Worm (Caenorhabditis elegans): ENCODE measurements around the gene R05H11.1.

R05H11.1 gene

DNA sequence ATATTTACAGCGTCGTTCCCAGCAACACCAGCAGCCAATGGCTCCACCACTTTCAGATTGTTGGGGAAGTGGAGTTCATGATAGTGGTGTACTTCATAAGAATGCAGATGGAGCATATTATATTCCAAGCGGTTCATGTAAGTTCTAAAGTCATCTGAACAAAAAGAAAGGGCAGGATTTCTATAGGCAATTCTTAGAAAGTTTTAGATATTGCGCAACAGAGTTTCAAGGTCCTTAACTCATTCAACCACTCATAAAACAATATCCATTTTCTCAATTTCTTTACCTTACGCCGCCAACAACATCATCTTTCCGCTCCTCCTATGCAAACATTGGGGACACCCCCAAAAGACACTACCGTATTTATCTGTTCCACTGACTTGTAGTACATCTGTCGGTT lies 35.9 kb downstream of the R05H11.1 start:
- TF ChIP-seq ceh-40 (GFP tag; IDR thresholded peaks at IDR 0.05) (no peak), F49E8.2 (tag; optimal IDR thresholded peaks at IDR 0.05; ENCODE audit: insufficient read depth) (no peak), hmg-1.2 (GFP tag; IDR thresholded peaks at IDR 0.05) (no peak), Y67H2A.10 (GFP tag; conservative IDR thresholded peaks at IDR 0.05) (no peak), ama-1 (optimal IDR thresholded peaks at IDR 0.05) (no peak), ama-1 (GFP tag; optimal IDR thresholded peaks at IDR 0.05) (no peak), snpc-3.4 (tag; optimal IDR thresholded peaks at IDR 0.05) (no peak), sea-2 (GFP tag; IDR thresholded peaks at IDR 0.05) (no peak), F10E7.11 (tag; optimal IDR thresholded peaks at IDR 0.05) (no peak), F33H1.4 (GFP tag; IDR thresholded peaks at IDR 0.05) (no peak), xnd-1 (tag; optimal IDR thresholded peaks at IDR 0.05) (no peak)

DNA sequence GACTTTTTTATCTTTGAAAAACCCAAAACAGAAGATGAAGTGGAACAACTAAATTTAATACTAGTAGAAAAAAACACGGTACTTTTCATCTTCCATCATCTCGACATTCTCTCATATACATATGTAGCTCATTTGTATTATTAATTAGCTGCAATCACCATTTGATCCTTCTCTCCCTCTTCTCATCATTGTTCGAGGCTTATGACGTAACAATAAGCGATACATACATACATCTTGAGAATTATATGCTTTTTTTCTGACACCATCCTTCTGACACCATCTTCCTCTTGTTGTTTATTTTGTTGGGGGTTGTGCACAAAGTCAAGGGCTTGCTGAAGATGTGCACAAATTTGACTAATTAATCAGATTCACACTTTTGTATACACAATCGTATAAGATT lies 41.9 kb downstream of the R05H11.1 start:
- no peak for TF ChIP-seq tlf-1 (GFP tag; optimal IDR thresholded peaks at IDR 0.05)
- TF ChIP-seq snpc-4 (GFP tag; optimal IDR thresholded peaks at IDR 0.05), result no peak
- TF ChIP-seq snpc-4 (tag; optimal IDR thresholded peaks at IDR 0.05), result no peak
- no peak for TF ChIP-seq hmg-20 (GFP tag; IDR thresholded peaks at IDR 0.05)
- no peak for TF ChIP-seq Y56A3A.18 (GFP tag; IDR thresholded peaks at IDR 0.05)
- no peak for TF ChIP-seq ztf-22 (GFP tag; optimal IDR thresholded peaks at IDR 0.05)
- TF ChIP-seq nhr-90 (tag; optimal IDR thresholded peaks at IDR 0.05), result no peak
- no peak for TF ChIP-seq aptf-2 (GFP tag; conservative IDR thresholded peaks at IDR 0.05)
- TF ChIP-seq die-1 (tag; optimal IDR thresholded peaks at IDR 0.05), result no peak
- TF ChIP-seq ceh-27 (GFP tag; optimal IDR thresholded peaks at IDR 0.05), result no peak
- TF ChIP-seq Y53G8AR.9 (GFP tag; conservative IDR thresholded peaks at IDR 0.05), result no peak
- TF ChIP-seq egl-44 (GFP tag; IDR thresholded peaks at IDR 0.05), result no peak
- TF ChIP-seq zfh-2 (GFP tag; conservative IDR thresholded peaks at IDR 0.05), result no peak
- no peak for TF ChIP-seq F23B12.7 (tag; optimal IDR thresholded peaks at IDR 0.05; ENCODE audit: insufficient read depth)
- TF ChIP-seq lin-26 (GFP tag; IDR thresholded peaks at IDR 0.05), result no peak
- no peak for TF ChIP-seq akir-1 (GFP tag; optimal IDR thresholded peaks at IDR 0.05)

ce11 chrIII:6839091-6839490 lies 43.7 kb downstream of the R05H11.1 start:
- TF ChIP-seq rpc-1 (optimal IDR thresholded peaks at IDR 0.05) (no peak), rpc-1 (tag; optimal IDR thresholded peaks at IDR 0.05) (no peak), lsl-1 (GFP tag; optimal IDR thresholded peaks at IDR 0.05) (no peak), F55B11.4 (tag; optimal IDR thresholded peaks at IDR 0.05; ENCODE audit: borderline replicate concordance, insufficient read depth) (no peak), cebp-2 (GFP tag; IDR thresholded peaks at IDR 0.05) (no peak), C17E4.6 (GFP tag; IDR thresholded peaks at IDR 0.05) (no peak), sea-2 (GFP tag; IDR thresholded peaks at IDR 0.05) (no peak), athp-1 (tag; optimal IDR thresholded peaks at IDR 0.05) (no peak), mes-4 (tag; optimal IDR thresholded peaks at IDR 0.05) (no peak), pha-4 (tag; optimal IDR thresholded peaks at IDR 0.05) (no peak), dpl-1 (GFP tag; optimal IDR thresholded peaks at IDR 0.05) (no peak), tbx-9 (tag; optimal IDR thresholded peaks at IDR 0.05; ENCODE audit: borderline replicate concordance) (no peak), ekl-4 (GFP tag; IDR thresholded peaks at IDR 0.05) (no peak), ceh-79 (tag; optimal IDR thresholded peaks at IDR 0.05) (no peak), ZK185.1 (tag; optimal IDR thresholded peaks at IDR 0.05; ENCODE audit: poor library complexity, severe bottlenecking) (no peak)
